Worm (Caenorhabditis elegans): ENCODE measurements around the gene C06E4.6.

ce11 chrIV:7274969-7275548 is 17.0 kb upstream of the C06E4.6 start:
- TF ChIP-seq dao-5 (tag; optimal IDR thresholded peaks at IDR 0.05), result no peak
- TF ChIP-seq him-1 (tag; optimal IDR thresholded peaks at IDR 0.05), result no peak
- TF ChIP-seq W03F9.2 (tag; optimal IDR thresholded peaks at IDR 0.05), result no peak

All from whole organism, L4/young adult.